Worm (Caenorhabditis elegans): ENCODE measurements around the gene ule-2.

DNA sequence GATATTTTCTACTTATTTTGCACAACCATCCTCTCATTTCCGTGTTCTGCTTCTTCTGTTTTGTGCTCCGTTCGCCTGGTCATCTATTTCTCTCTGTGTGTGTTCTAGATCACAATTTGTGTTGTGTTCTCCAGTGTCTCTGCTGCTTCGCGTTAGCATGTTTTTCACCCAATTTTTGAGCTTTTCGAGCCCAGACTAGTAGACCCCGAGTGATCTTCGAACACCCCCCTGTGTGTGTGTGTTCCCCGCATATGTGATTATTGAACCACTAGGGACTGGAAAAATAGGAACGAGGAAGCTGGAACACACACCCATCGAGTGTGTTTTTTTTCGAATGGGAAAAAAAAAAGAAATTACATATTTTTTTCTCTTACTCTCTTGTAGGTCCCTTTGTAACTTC lies 16.4 kb upstream of the ule-2 start:
- TF ChIP-seq ceh-2 (tag; optimal IDR thresholded peaks at IDR 0.05) (no peak), sdc-2 (tag; optimal IDR thresholded peaks at IDR 0.05) (no peak), pha-4 (tag; optimal IDR thresholded peaks at IDR 0.05) (no peak), nhr-11 (tag; optimal IDR thresholded peaks at IDR 0.05) (no peak)
